Fruit fly (Drosophila melanogaster) whole organism, embryonic: ENCODE measurements around the gene Muc91C.

ENCODE experiments used
- Adf1 ChIP-seq: fragments of 200-800 bp; sonication (Bioruptor generic); IDR thresholded peaks from 2 replicates; pipeline ENCODE4 v1.3.6; 2022; ENCODE audit warnings: missing biosample characterization, missing genetic modification characterization
- Atf3 ChIP-seq: fragments of 200-800 bp; sonication (Bioruptor generic); optimal IDR thresholded peaks from 3 replicates; lab custom pipeline; 2016; ENCODE audit warnings: missing biosample characterization, missing genetic modification characterization
- Blimp-1 ChIP-seq: fragments of 200-800 bp; sonication (Bioruptor generic); optimal IDR thresholded peaks from 3 replicates; lab custom pipeline; 2018; ENCODE audit warnings: missing biosample characterization, missing genetic modification characterization, mild to moderate bottlenecking, moderate library complexity, missing genetic modification reagents
- BtbVII ChIP-seq: fragments of 200-800 bp; sonication (Bioruptor generic); optimal IDR thresholded peaks from 3 replicates; lab custom pipeline; 2017; ENCODE audit warnings: missing biosample characterization, mild to moderate bottlenecking, missing genetic modification characterization
- CG10366 ChIP-seq: fragments of 200-800 bp; sonication (Bioruptor generic); IDR thresholded peaks from 2 replicates; pipeline ENCODE4 v1.3.6; 2022; ENCODE audit warnings: missing biosample characterization, missing genetic modification characterization
- CG10979 ChIP-seq: fragments of 200-800 bp; sonication (Bioruptor generic); optimal IDR thresholded peaks from 2 replicates; lab custom pipeline; 2018; ENCODE audit warnings: missing biosample characterization, mild to moderate bottlenecking, missing genetic modification characterization, moderate library complexity
- CG11504 ChIP-seq: fragments of 200-800 bp; sonication (Bioruptor generic); optimal IDR thresholded peaks from 3 replicates; lab custom pipeline; 2019; ENCODE audit warnings: missing biosample characterization, mild to moderate bottlenecking, missing genetic modification characterization, moderate library complexity
- CG14441 ChIP-seq: fragments of 200-800 bp; sonication (Bioruptor generic); IDR thresholded peaks from 2 replicates; pipeline ENCODE4 v1.3.6; 2022; ENCODE audit warnings: missing biosample characterization, missing genetic modification characterization
- CG15073 ChIP-seq: fragments of 200-800 bp; sonication (Bioruptor generic); optimal IDR thresholded peaks from 2 replicates; lab custom pipeline; 2016; ENCODE audit warnings: missing biosample characterization, missing genetic modification characterization
- CG15269 ChIP-seq: fragments of 200-800 bp; sonication (Bioruptor generic); optimal IDR thresholded peaks from 2 replicates; lab custom pipeline; 2018; ENCODE audit warnings: missing biosample characterization, mild to moderate bottlenecking, missing genetic modification characterization, moderate library complexity
- CG18599 ChIP-seq: fragments of 200-800 bp; sonication (Bioruptor generic); optimal IDR thresholded peaks from 3 replicates; lab custom pipeline; 2017; ENCODE audit warnings: missing biosample characterization, missing genetic modification characterization, mild to moderate bottlenecking, moderate library complexity, missing genetic modification reagents
- CG2129 ChIP-seq: fragments of 200-800 bp; sonication (Bioruptor generic); IDR thresholded peaks from 2 replicates; pipeline ENCODE4 v1.3.6; 2022; ENCODE audit warnings: missing biosample characterization, missing genetic modification characterization; ENCODE audit not compliant: partially characterized antibody
- CG2199 ChIP-seq: fragments of 200-800 bp; sonication (Bioruptor generic); IDR thresholded peaks from 3 replicates; pipeline ENCODE4 v1.3.6; 2022; ENCODE audit warnings: missing biosample characterization, missing genetic modification characterization
- CG30020 ChIP-seq: fragments of 200-800 bp; optimal IDR thresholded peaks from 2 replicates; lab custom pipeline; 2019; ENCODE audit warnings: missing biosample characterization, mild to moderate bottlenecking, missing genetic modification characterization, moderate library complexity
- CG31441 ChIP-seq: fragments of 200-800 bp; sonication (Bioruptor generic); IDR thresholded peaks from 2 replicates; pipeline ENCODE4 v1.3.6; 2022; ENCODE audit warnings: missing biosample characterization, missing genetic modification characterization
- CG34376 ChIP-seq: fragments of 200-800 bp; sonication (Bioruptor generic); optimal IDR thresholded peaks from 2 replicates; lab custom pipeline; 2018; ENCODE audit warnings: missing biosample characterization, mild to moderate bottlenecking, missing genetic modification characterization
- CG3838 ChIP-seq: fragments of 200-800 bp; sonication (Bioruptor generic); optimal IDR thresholded peaks from 3 replicates; lab custom pipeline; 2016; ENCODE audit warnings: missing biosample characterization, missing genetic modification characterization
- CG4820 ChIP-seq: fragments of 200-800 bp; sonication (Bioruptor generic); optimal IDR thresholded peaks from 3 replicates; lab custom pipeline; 2016; ENCODE audit warnings: missing biosample characterization, missing genetic modification characterization
- CG8478 ChIP-seq: fragments of >200 bp; optimal IDR thresholded peaks from 2 replicates; lab custom pipeline; 2018
- D ChIP-seq, 2 experiments: fragments of 200-800 bp in 1 of 2; fragments of >200 bp in 1 of 2; sonication (Bioruptor generic) in 1 of 2; optimal IDR thresholded peaks; 2 replicates in 1 of 2; 3 replicates in 1 of 2; lab custom pipeline; 2017; ENCODE audit warnings: mild to moderate bottlenecking in 1 of 2, missing biosample characterization in 1 of 2, missing genetic modification characterization in 1 of 2, missing genetic modification reagents in 1 of 2
- D19B ChIP-seq: fragments of 200-800 bp; sonication (Bioruptor generic); optimal IDR thresholded peaks from 2 replicates; lab custom pipeline; 2017; ENCODE audit warnings: missing biosample characterization, mild to moderate bottlenecking, missing genetic modification characterization
- Dfd ChIP-seq, 2 experiments: fragments of >200 bp; optimal IDR thresholded peaks; 2 replicates each; lab custom pipeline; 2017; ENCODE audit warnings: missing biosample characterization in 2 of 2, missing genetic modification characterization in 2 of 2
- Eip74EF ChIP-seq, 2 experiments: fragments of 200-800 bp in 1 of 2; fragments of >200 bp in 1 of 2; sonication (Bioruptor generic) in 1 of 2; optimal IDR thresholded peaks; 2 replicates each; lab custom pipeline; 2017 to 2019; ENCODE audit warnings: missing biosample characterization in 2 of 2, missing genetic modification characterization in 2 of 2, mild to moderate bottlenecking in 1 of 2, moderate library complexity in 1 of 2
- Mes4 ChIP-seq: fragments of 200-800 bp; sonication (Bioruptor generic); optimal IDR thresholded peaks from 2 replicates; lab custom pipeline; 2016; ENCODE audit warnings: missing biosample characterization, missing genetic modification characterization
- NK7.1 ChIP-seq: fragments of 200-800 bp; sonication (Bioruptor generic); optimal IDR thresholded peaks from 3 replicates; lab custom pipeline; 2016; ENCODE audit warnings: missing biosample characterization, missing genetic modification characterization
- Neu2 ChIP-seq: fragments of 200-800 bp; sonication (Bioruptor generic); optimal IDR thresholded peaks from 3 replicates; lab custom pipeline; 2016; ENCODE audit warnings: missing biosample characterization, missing genetic modification characterization, borderline replicate concordance
- Nf-YA ChIP-seq: fragments of 200-800 bp; sonication (Bioruptor generic); IDR thresholded peaks from 2 replicates; pipeline ENCODE4 v1.3.6; 2022; ENCODE audit warnings: missing biosample characterization, missing genetic modification characterization
- Scr ChIP-seq: fragments of 200-800 bp; sonication (Bioruptor generic); IDR thresholded peaks from 2 replicates; pipeline ENCODE4 v1.3.6; 2022; ENCODE audit warnings: missing biosample characterization, missing genetic modification characterization; ENCODE audit not compliant: partially characterized antibody
- ab ChIP-seq: fragments of 200-800 bp; sonication (Bioruptor generic); optimal IDR thresholded peaks from 2 replicates; lab custom pipeline; 2016; ENCODE audit warnings: missing biosample characterization, missing genetic modification characterization
- ara ChIP-seq: fragments of 200-800 bp; sonication (Bioruptor generic); IDR thresholded peaks from 2 replicates; pipeline ENCODE4 v1.3.6; 2022; ENCODE audit warnings: missing biosample characterization, missing genetic modification characterization
- ase ChIP-seq: fragments of 200-800 bp; sonication (Bioruptor generic); IDR thresholded peaks from 3 replicates; pipeline ENCODE4 v1.3.6; 2022; ENCODE audit warnings: missing biosample characterization, missing genetic modification characterization
- croc ChIP-seq: fragments of 200-800 bp; sonication (Bioruptor generic); conservative IDR thresholded peaks from 3 replicates; pipeline ENCODE4 v1.3.6; 2022; ENCODE audit warnings: missing biosample characterization, missing genetic modification characterization
- disco-r ChIP-seq: fragments of 200-800 bp; sonication (Bioruptor generic); optimal IDR thresholded peaks from 2 replicates; lab custom pipeline; 2016; ENCODE audit warnings: missing biosample characterization, missing genetic modification characterization
- fd64A ChIP-seq: fragments of 200-800 bp; sonication (Bioruptor generic); optimal IDR thresholded peaks from 3 replicates; lab custom pipeline; 2018; ENCODE audit warnings: missing biosample characterization, mild to moderate bottlenecking, missing genetic modification characterization
- grau ChIP-seq: fragments of 200-800 bp; optimal IDR thresholded peaks from 3 replicates; lab custom pipeline; 2019; ENCODE audit warnings: missing biosample characterization, mild to moderate bottlenecking, missing genetic modification characterization, moderate library complexity
- hkb ChIP-seq, 2 experiments: fragments of 200-800 bp in 1 of 2; fragments of >200 bp in 1 of 2; sonication (Bioruptor generic) in 1 of 2; IDR thresholded peaks in 1 of 2; optimal IDR thresholded peaks in 1 of 2; 2 replicates each; pipeline versions ENCODE4 v1.3.6 to Lab custom; 2017 to 2022; ENCODE audit warnings: missing biosample characterization in 1 of 2, missing genetic modification characterization in 1 of 2
- kni ChIP-seq: fragments of 200-800 bp; sonication (Bioruptor generic); optimal IDR thresholded peaks from 3 replicates; lab custom pipeline; 2017; ENCODE audit warnings: mild to moderate bottlenecking, missing biosample characterization, missing genetic modification reagents, missing genetic modification characterization
- lbe ChIP-seq: fragments of 200-800 bp; sonication (Bioruptor generic); optimal IDR thresholded peaks from 2 replicates; lab custom pipeline; 2016; ENCODE audit warnings: missing biosample characterization, mild to moderate bottlenecking, missing genetic modification characterization
- lmd ChIP-seq: fragments of 200-800 bp; sonication (Bioruptor generic); IDR thresholded peaks from 2 replicates; pipeline ENCODE4 v1.3.6; 2022; ENCODE audit warnings: missing biosample characterization, missing genetic modification characterization
- lola ChIP-seq, 3 experiments: fragments of >200 bp in 2 of 3; fragments of 200-800 bp in 1 of 3; sonication (Bioruptor generic) in 1 of 3; optimal IDR thresholded peaks; 2 replicates each; lab custom pipeline; 2017 to 2019; ENCODE audit warnings: missing biosample characterization in 3 of 3, missing genetic modification characterization in 3 of 3, mild to moderate bottlenecking in 1 of 3, moderate library complexity in 1 of 3
- luna ChIP-seq: fragments of 200-800 bp; sonication (Bioruptor generic); optimal IDR thresholded peaks from 2 replicates; lab custom pipeline; 2016; ENCODE audit warnings: missing biosample characterization, missing genetic modification characterization
- pnt ChIP-seq: fragments of 200-800 bp; sonication (Bioruptor generic); optimal IDR thresholded peaks from 3 replicates; lab custom pipeline; 2016; ENCODE audit warnings: missing biosample characterization, missing genetic modification characterization
- psq ChIP-seq: fragments of 200-800 bp; sonication (Bioruptor generic); optimal IDR thresholded peaks from 2 replicates; lab custom pipeline; 2017; ENCODE audit warnings: missing biosample characterization, missing genetic modification characterization
- slou ChIP-seq: fragments of 200-800 bp; sonication (Bioruptor generic); optimal IDR thresholded peaks from 3 replicates; lab custom pipeline; 2016; ENCODE audit warnings: missing biosample characterization, missing genetic modification characterization
- sna ChIP-seq: fragments of 200-800 bp; sonication (Bioruptor generic); IDR thresholded peaks from 2 replicates; pipeline ENCODE4 v1.3.6; 2022; ENCODE audit warnings: missing biosample characterization, missing genetic modification characterization; ENCODE audit not compliant: partially characterized antibody
- sr ChIP-seq: fragments of 200-800 bp; sonication (Bioruptor generic); IDR thresholded peaks from 3 replicates; pipeline ENCODE4 v1.3.6; 2022; ENCODE audit warnings: missing biosample characterization, missing genetic modification characterization
- tin ChIP-seq: fragments of 200-800 bp; sonication (Bioruptor generic); optimal IDR thresholded peaks from 3 replicates; lab custom pipeline; 2016; ENCODE audit warnings: missing biosample characterization, missing genetic modification characterization
- tx ChIP-seq: fragments of 200-800 bp; sonication (Bioruptor generic); optimal IDR thresholded peaks from 2 replicates; lab custom pipeline; 2016; ENCODE audit warnings: missing biosample characterization, missing genetic modification characterization

Gene Muc91C

DNA sequence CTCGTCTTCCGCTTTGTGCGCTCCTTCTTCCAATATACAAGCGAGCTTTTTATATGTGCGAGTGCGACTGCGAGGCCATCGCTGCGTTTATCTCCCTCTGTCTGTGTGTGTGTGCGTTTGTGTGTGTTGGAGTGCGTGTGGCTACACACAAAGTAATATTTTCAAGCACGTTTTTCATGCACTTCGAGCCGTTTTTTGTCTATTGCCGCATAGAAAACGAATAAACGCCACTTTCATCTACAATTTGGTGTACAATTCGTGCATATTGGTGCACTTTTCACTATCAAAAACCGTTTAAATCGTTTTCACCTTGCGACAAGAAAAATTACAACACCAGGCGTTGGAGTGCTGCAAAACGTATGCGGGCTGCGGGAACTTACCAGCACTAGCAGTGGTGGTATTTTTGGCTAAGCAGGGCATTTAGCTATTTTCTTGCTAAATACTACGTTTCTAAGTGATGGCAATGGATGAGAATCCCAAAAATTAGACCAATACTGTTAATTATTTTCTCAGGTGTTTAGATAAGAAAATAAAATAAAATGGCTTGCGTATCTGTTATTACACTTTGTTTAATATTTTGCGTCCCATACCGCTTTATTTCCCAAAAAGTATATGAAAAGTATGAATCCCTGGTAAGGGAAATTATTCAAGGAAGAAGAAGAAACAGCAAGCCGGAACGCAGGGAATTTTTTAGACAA lies 33.4 kb downstream of the Muc91C start, which contains the start of the genes CG31224 and CstF64 (continued):
- no peak; the same call in 1 of the 2 replicates for TF ChIP-seq CG31441 (GFP tag; lab: Robert Waterston, UW)
- TF ChIP-seq NK7.1 (GFP tag; lab: Kevin White, UChicago) = peak; percentile 79
- TF ChIP-seq BtbVII (GFP tag; lab: Kevin White, UChicago) = no peak
- TF ChIP-seq fd64A = peak; percentile 60
- peak; percentile 80 for TF ChIP-seq hkb (optimal IDR thresholded peaks at IDR 0.05; lab: Kevin White, UChicago)
- peak; percentile 76 for TF ChIP-seq hkb (GFP tag; IDR thresholded peaks at IDR 0.05; lab: Robert Waterston, UW)
- peak; percentile 73 for TF ChIP-seq Blimp-1 (GFP tag; lab: Kevin White, UChicago)
- TF ChIP-seq Dfd (GFP tag; optimal IDR thresholded peaks at IDR 0.05; lab: Kevin White, UChicago) = no peak
- TF ChIP-seq croc = peak; percentile 55
- TF ChIP-seq CG18599 (GFP tag; lab: Kevin White, UChicago) = no peak
- TF ChIP-seq ara (GFP tag; lab: Robert Waterston, UW) = peak; percentile 79
- TF ChIP-seq lola (GFP tag; optimal IDR thresholded peaks at IDR 0.05; lab: Kevin White, UChicago) = peak in 1 of 3 experiments; percentile 78
- peak in 1 of 2 experiments; percentile 6 for TF ChIP-seq Eip74EF (GFP tag; optimal IDR thresholded peaks at IDR 0.05; lab: Kevin White, UChicago)
- peak; percentile 82 for TF ChIP-seq Atf3 (GFP tag; lab: Kevin White, UChicago)
- no peak for TF ChIP-seq CG11504 (tag; lab: Kevin White, UChicago)
- TF ChIP-seq tx (GFP tag; lab: Kevin White, UChicago) = peak; percentile 88
- TF ChIP-seq D19B = no peak
- no peak for TF ChIP-seq CG2129 (GFP tag; lab: Robert Waterston, UW)
- peak; percentile 83 for TF ChIP-seq CG10366 (GFP tag; lab: Robert Waterston, UW)
- TF ChIP-seq pnt = peak; percentile 85
- peak; percentile 79 for TF ChIP-seq CG4820 (GFP tag; lab: Kevin White, UChicago)
- TF ChIP-seq CG15073 (GFP tag; lab: Kevin White, UChicago) = no peak
- TF ChIP-seq sna (GFP tag; lab: Robert Waterston, UW) = no peak
- TF ChIP-seq Neu2 (GFP tag; lab: Kevin White, UChicago) = no peak
- peak; percentile 67 for TF ChIP-seq slou
- TF ChIP-seq ase (GFP tag; lab: Robert Waterston, UW) = peak; percentile 72; the same call in 2 of the 3 replicates
- TF ChIP-seq CG8478 = peak; percentile 82
- peak; percentile 40 for TF ChIP-seq psq (GFP tag; lab: Kevin White, UChicago)
- TF ChIP-seq Mes4 (GFP tag; lab: Kevin White, UChicago) = peak; percentile 79
- TF ChIP-seq CG3838 = peak; percentile 37
- TF ChIP-seq ab (GFP tag; lab: Kevin White, UChicago) = peak; percentile 1
- no peak for TF ChIP-seq D (optimal IDR thresholded peaks at IDR 0.05; lab: Kevin White, UChicago)
- peak; percentile 67 for TF ChIP-seq D (GFP tag; optimal IDR thresholded peaks at IDR 0.05; lab: Kevin White, UChicago)
- TF ChIP-seq CG14441 (GFP tag; lab: Robert Waterston, UW) = peak; percentile 85
- peak; percentile 80 for TF ChIP-seq lmd (GFP tag; lab: Robert Waterston, UW)
- TF ChIP-seq CG34376 (GFP tag; lab: Kevin White, UChicago) = peak; percentile 76
- TF ChIP-seq CG15269 (tag; lab: Kevin White, UChicago) = no peak
- TF ChIP-seq CG2199 (GFP tag; lab: Robert Waterston, UW) = no peak
- TF ChIP-seq luna (GFP tag; lab: Kevin White, UChicago) = peak; percentile 88
- no peak for TF ChIP-seq Adf1 (GFP tag; lab: Robert Waterston, UW)
- TF ChIP-seq CG10979 = peak; percentile 76
- TF ChIP-seq grau (tag; lab: Kevin White, UChicago) = peak; percentile 81
- peak; percentile 54 for TF ChIP-seq kni
- peak; percentile 57 for TF ChIP-seq lbe (GFP tag; lab: Kevin White, UChicago)
- peak; percentile 87 for TF ChIP-seq tin (GFP tag; lab: Kevin White, UChicago)
- TF ChIP-seq Scr (GFP tag; lab: Robert Waterston, UW) = peak; percentile 37; the same call in 1 of the 2 replicates
- 0 out of 3 replicates have a peak, but pooled peaks have one; percentile 4 for TF ChIP-seq sr (GFP tag; lab: Robert Waterston, UW)
- peak; percentile 76 for TF ChIP-seq CG30020 (tag; lab: Kevin White, UChicago)
- TF ChIP-seq Nf-YA = no peak
- TF ChIP-seq disco-r (GFP tag; lab: Kevin White, UChicago) = peak; percentile 81
